Worm (Caenorhabditis elegans) whole organism, L3 larva: ENCODE measurements around the gene fipr-6.

Experiments used
- R02D3.7 ChIP-seq: fragments of 150-350 bp; optimal IDR thresholded peaks from 2 replicates; lab custom pipeline; 2014; ENCODE audit warnings: missing biosample characterization, missing genetic modification characterization
- aly-2 ChIP-seq: fragments of 150-350 bp; optimal IDR thresholded peaks from 2 replicates; lab custom pipeline; 2014; ENCODE audit warnings: missing biosample characterization, missing genetic modification characterization
- ceh-82 ChIP-seq: fragments of 150-350 bp; optimal IDR thresholded peaks from 2 replicates; lab custom pipeline; 2014; ENCODE audit warnings: missing biosample characterization, missing genetic modification characterization
- daf-12 ChIP-seq: fragments of 150-350 bp; optimal IDR thresholded peaks from 2 replicates; lab custom pipeline; 2014; ENCODE audit warnings: missing biosample characterization, missing genetic modification reagents, missing genetic modification characterization
- egl-5 ChIP-seq: fragments of 150-350 bp; optimal IDR thresholded peaks from 2 replicates; lab custom pipeline; 2017; ENCODE audit warnings: missing biosample characterization, missing genetic modification reagents, missing genetic modification characterization, inconsistent platforms
- elt-1 ChIP-seq: fragments of 150-350 bp; optimal IDR thresholded peaks from 2 replicates; lab custom pipeline; 2014; ENCODE audit warnings: missing biosample characterization, missing genetic modification characterization
- elt-2 ChIP-seq: sonication (generic microtip); optimal IDR thresholded peaks from 2 replicates; lab custom pipeline; 2016; ENCODE audit warnings: missing genetic modification reagents, mild to moderate bottlenecking, missing genetic modification characterization, missing compliant biosample characterization
- elt-3 ChIP-seq, 3 experiments: fragments of 150-350 bp in 1 of 3; sonication (generic microtip) in 2 of 3; optimal IDR thresholded peaks; 2 replicates in 2 of 3; 4 replicates in 1 of 3; lab custom pipeline; 2014 to 2017; ENCODE audit warnings: missing biosample characterization in 3 of 3, missing genetic modification characterization in 3 of 3
- eor-1 ChIP-seq, 2 experiments: fragments of 150-350 bp; optimal IDR thresholded peaks; 2 replicates each; lab custom pipeline; 2014 to 2018; ENCODE audit warnings: missing biosample characterization in 2 of 2, missing genetic modification characterization in 2 of 2
- fkh-10 ChIP-seq: sonication (generic microtip); optimal IDR thresholded peaks from 2 replicates; lab custom pipeline; 2017; ENCODE audit warnings: missing biosample characterization, missing genetic modification reagents, missing genetic modification characterization
- fos-1 ChIP-seq: fragments of 150-350 bp; optimal IDR thresholded peaks from 2 replicates; lab custom pipeline; 2014; ENCODE audit warnings: missing biosample characterization, missing genetic modification characterization
- hmg-11 ChIP-seq: sonication (generic microtip); optimal IDR thresholded peaks from 2 replicates; lab custom pipeline; 2016; ENCODE audit warnings: missing genetic modification characterization, missing compliant biosample characterization
- lin-15B ChIP-seq: fragments of 150-350 bp; optimal IDR thresholded peaks from 2 replicates; lab custom pipeline; 2014; ENCODE audit warnings: missing biosample characterization, missing genetic modification characterization
- lin-39 ChIP-seq: fragments of 150-350 bp; optimal IDR thresholded peaks from 2 replicates; lab custom pipeline; 2018; ENCODE audit warnings: missing biosample characterization, missing genetic modification reagents, missing genetic modification characterization
- mdl-1 ChIP-seq: fragments of 150-350 bp; optimal IDR thresholded peaks from 2 replicates; lab custom pipeline; 2014; ENCODE audit warnings: missing biosample characterization, missing genetic modification characterization
- mml-1 ChIP-seq: fragments of 150-350 bp; sonication (generic microtip); optimal IDR thresholded peaks from 3 replicates; lab custom pipeline; 2014; ENCODE audit warnings: missing biosample characterization, missing genetic modification characterization
- nfya-1 ChIP-seq: sonication (generic microtip); optimal IDR thresholded peaks from 2 replicates; lab custom pipeline; 2017; ENCODE audit warnings: missing genetic modification characterization, mild to moderate bottlenecking, missing compliant biosample characterization, antibody characterized with exemption, moderate library complexity; ENCODE audit not compliant: insufficient read depth
- nhr-11 ChIP-seq: fragments of 150-350 bp; optimal IDR thresholded peaks from 2 replicates; lab custom pipeline; 2014; ENCODE audit warnings: missing biosample characterization, missing genetic modification characterization
- nhr-23 ChIP-seq: fragments of 150-350 bp; optimal IDR thresholded peaks from 2 replicates; lab custom pipeline; 2014; ENCODE audit warnings: missing biosample characterization, missing genetic modification reagents, missing genetic modification characterization
- nhr-237 ChIP-seq: fragments of 150-350 bp; optimal IDR thresholded peaks from 2 replicates; lab custom pipeline; 2014; ENCODE audit warnings: missing biosample characterization, missing genetic modification characterization
- nhr-25 ChIP-seq: sonication (generic microtip); optimal IDR thresholded peaks from 2 replicates; lab custom pipeline; 2017; ENCODE audit warnings: missing biosample characterization, missing genetic modification characterization
- nhr-28 ChIP-seq: fragments of 150-350 bp; optimal IDR thresholded peaks from 2 replicates; lab custom pipeline; 2014; ENCODE audit warnings: missing biosample characterization, missing genetic modification characterization
- nhr-43 ChIP-seq: sonication (generic microtip); optimal IDR thresholded peaks from 2 replicates; lab custom pipeline; 2016; ENCODE audit warnings: mild to moderate bottlenecking, missing genetic modification characterization, missing compliant biosample characterization; ENCODE audit not compliant: poor library complexity, severe bottlenecking
- pha-4 ChIP-seq: fragments of 150-350 bp; optimal IDR thresholded peaks from 2 replicates; lab custom pipeline; 2014; ENCODE audit warnings: missing biosample characterization, missing genetic modification reagents, missing genetic modification characterization
- pqm-1 ChIP-seq: fragments of 150-350 bp; optimal IDR thresholded peaks from 2 replicates; lab custom pipeline; 2017; ENCODE audit warnings: missing biosample characterization, missing genetic modification characterization, inconsistent platforms
- sea-2 ChIP-seq: fragments of 150-350 bp; sonication (generic microtip); optimal IDR thresholded peaks from 4 replicates; lab custom pipeline; 2014; ENCODE audit warnings: missing biosample characterization, missing genetic modification reagents, missing genetic modification characterization
- skn-1 ChIP-seq: fragments of 150-350 bp; optimal IDR thresholded peaks from 2 replicates; lab custom pipeline; 2014; ENCODE audit warnings: missing biosample characterization, missing genetic modification characterization
- snpc-4 ChIP-seq: fragments of 150-350 bp; optimal IDR thresholded peaks from 2 replicates; lab custom pipeline; 2014; ENCODE audit warnings: missing biosample characterization, missing genetic modification characterization
- tbx-2 ChIP-seq: sonication (generic microtip); optimal IDR thresholded peaks from 2 replicates; lab custom pipeline; 2016; ENCODE audit warnings: mild to moderate bottlenecking, missing genetic modification characterization, missing compliant biosample characterization
- unc-39 ChIP-seq: sonication (generic microtip); optimal IDR thresholded peaks from 4 replicates; lab custom pipeline; 2017; ENCODE audit warnings: missing biosample characterization, missing genetic modification characterization
- unc-62 ChIP-seq: fragments of 150-350 bp; sonication (generic microtip); optimal IDR thresholded peaks from 4 replicates; lab custom pipeline; 2014; ENCODE audit warnings: missing biosample characterization, missing genetic modification reagents, missing genetic modification characterization
- zag-1 ChIP-seq: fragments of 150-350 bp; optimal IDR thresholded peaks from 2 replicates; lab custom pipeline; 2014; ENCODE audit warnings: missing biosample characterization, missing genetic modification characterization

fipr-6 gene

ce11 chrV:10244018-10244720 is 13.1 kb downstream of the fipr-6 start:
- TF ChIP-seq elt-3 (tag; optimal IDR thresholded peaks at IDR 0.05; lab: Kevin White, UChicago) (no peak), aly-2 (no peak), sea-2 (GFP tag; lab: Kevin White, UChicago) (no peak), unc-62 (no peak), tbx-2 (tag; lab: Kevin White, UChicago) (no peak), nhr-25 (tag; lab: Kevin White, UChicago) (no peak), ceh-82 (tag; lab: Kevin White, UChicago) (no peak), pqm-1 (tag; lab: Kevin White, UChicago) (peak; percentile 2), nhr-28 (tag; lab: Kevin White, UChicago) (no peak), elt-2 (tag; lab: Kevin White, UChicago) (peak; percentile 68), fkh-10 (GFP tag; lab: Kevin White, UChicago) (no peak), zag-1 (tag; lab: Kevin White, UChicago) (no peak), nhr-237 (no peak), R02D3.7 (tag; lab: Kevin White, UChicago) (no peak), nhr-11 (tag; lab: Kevin White, UChicago) (no peak)

ce11 chrV:10245615-10246014 is 14.6 kb downstream of the fipr-6 start:
- TF ChIP-seq pha-4 (peak; percentile 90), skn-1 (tag; lab: Kevin White, UChicago) (no peak), elt-2 (tag; lab: Kevin White, UChicago) (peak; percentile 38), pqm-1 (tag; lab: Kevin White, UChicago) (peak; percentile 30)

ce11 chrV:10246443-10246885 is 15.4 kb downstream of the fipr-6 start:
- TF ChIP-seq nhr-43: no peak
- no peak for TF ChIP-seq unc-39
- TF ChIP-seq unc-62: no peak
- TF ChIP-seq zag-1 (tag; lab: Kevin White, UChicago): no peak
- TF ChIP-seq elt-2 (tag; lab: Kevin White, UChicago): no peak
- no peak for TF ChIP-seq nhr-28 (tag; lab: Kevin White, UChicago)
- peak; percentile 57 for TF ChIP-seq fkh-10 (GFP tag; lab: Kevin White, UChicago)
- no peak for TF ChIP-seq hmg-11 (tag; lab: Kevin White, UChicago)
- no peak for TF ChIP-seq eor-1 (tag; optimal IDR thresholded peaks at IDR 0.05; lab: Kevin White, UChicago)
- peak; percentile 62 for TF ChIP-seq egl-5 (tag; lab: Kevin White, UChicago)
- peak; percentile 94 for TF ChIP-seq lin-39
- TF ChIP-seq mdl-1 (tag; lab: Kevin White, UChicago): peak; percentile 89
- no peak for TF ChIP-seq pqm-1 (tag; lab: Kevin White, UChicago)
- TF ChIP-seq nhr-23 (tag; lab: Kevin White, UChicago): no peak
- no peak for TF ChIP-seq mml-1
- TF ChIP-seq pha-4: peak; percentile 79
- no peak for TF ChIP-seq fos-1
- TF ChIP-seq daf-12 (tag; lab: Kevin White, UChicago): no peak
- no peak for TF ChIP-seq elt-1
- TF ChIP-seq lin-15B (tag; lab: Kevin White, UChicago): peak; percentile 34
- no peak for TF ChIP-seq nhr-25 (tag; lab: Kevin White, UChicago)
- peak; percentile 18 for TF ChIP-seq snpc-4 (tag; lab: Kevin White, UChicago)
- no peak for TF ChIP-seq skn-1 (tag; lab: Kevin White, UChicago)
- TF ChIP-seq nfya-1: peak; percentile 66

ce11 chrV:10246967-10247366 is 15.9 kb downstream of the fipr-6 start:
- TF ChIP-seq snpc-4 (tag; lab: Kevin White, UChicago): peak; percentile 10
- peak; percentile 67 for TF ChIP-seq pha-4
- peak; percentile 38 for TF ChIP-seq hmg-11 (tag; lab: Kevin White, UChicago)
- no peak for TF ChIP-seq aly-2
- TF ChIP-seq nfya-1: peak; percentile 41
- TF ChIP-seq elt-2 (tag; lab: Kevin White, UChicago): peak; percentile 19
- peak; percentile 13 for TF ChIP-seq lin-39
- no peak for TF ChIP-seq nhr-28 (tag; lab: Kevin White, UChicago)
- TF ChIP-seq, all 47 proteins: peak for 6
